Worm (Caenorhabditis elegans) whole organism, L4/young adult: ENCODE measurements around the gene F33E11.2.

Experiments used
- W03F9.2 ChIP-seq: fragments of 150-350 bp; optimal IDR thresholded peaks from 2 replicates; lab custom pipeline; 2014; ENCODE audit warnings: missing biosample characterization, missing genetic modification characterization
- dao-5 ChIP-seq: sonication (generic microtip); optimal IDR thresholded peaks from 2 replicates; lab custom pipeline; 2016; ENCODE audit warnings: missing genotype, missing genetic modification characterization, moderate library complexity, missing compliant biosample characterization
- him-1 ChIP-seq: sonication (generic microtip); optimal IDR thresholded peaks from 2 replicates; lab custom pipeline; 2016; ENCODE audit warnings: missing genotype, missing genetic modification reagents, missing genetic modification characterization, missing compliant biosample characterization

F33E11.2 gene

ce11 chrV:295802-296201 lies 1.9 kb upstream of the F33E11.2 start:
- TF ChIP-seq dao-5 (tag; lab: Kevin White, UChicago): no peak
- TF ChIP-seq him-1 (tag; lab: Kevin White, UChicago): no peak
- no peak for TF ChIP-seq W03F9.2 (tag; lab: Kevin White, UChicago)

ce11 chrV:298395-298794 lies 648 bp downstream of the F33E11.2 start:
- TF ChIP-seq W03F9.2 (tag; lab: Kevin White, UChicago): no peak
- no peak for TF ChIP-seq dao-5 (tag; lab: Kevin White, UChicago)
- TF ChIP-seq him-1 (tag; lab: Kevin White, UChicago): no peak

- TF ChIP-seq him-1 (tag; lab: Kevin White, UChicago): no peak
- no peak for TF ChIP-seq dao-5 (tag; lab: Kevin White, UChicago)
- no peak for TF ChIP-seq W03F9.2 (tag; lab: Kevin White, UChicago)
Measured at ce11 chrV:303271-303670, 5.5 kb downstream of the F33E11.2 start.

- TF ChIP-seq W03F9.2 (tag; lab: Kevin White, UChicago): no peak
- no peak for TF ChIP-seq him-1 (tag; lab: Kevin White, UChicago)
- no peak for TF ChIP-seq dao-5 (tag; lab: Kevin White, UChicago)
Measured at ce11 chrV:304613-305012, 6.9 kb downstream of the F33E11.2 start, which contains the start of gene F33E11.3. Gene F33E11.3, minus strand, starts transcription at chrV:304713.

- TF ChIP-seq him-1 (tag; lab: Kevin White, UChicago) (no peak), W03F9.2 (tag; lab: Kevin White, UChicago) (no peak), dao-5 (tag; lab: Kevin White, UChicago) (no peak)
Measured at ce11 chrV:311485-312090, 13.8 kb downstream of the F33E11.2 start, which contains the start of gene phf-10. Gene phf-10, minus strand, starts transcription at chrV:311565.

ce11 chrV:312421-312820 lies 14.7 kb downstream of the F33E11.2 start, which contains the start of gene nhr-15:
Gene nhr-15, plus strand, starts transcription at chrV:312721.
- TF ChIP-seq dao-5 (tag; lab: Kevin White, UChicago): no peak
- TF ChIP-seq him-1 (tag; lab: Kevin White, UChicago): no peak
- no peak for TF ChIP-seq W03F9.2 (tag; lab: Kevin White, UChicago)

ce11 chrV:320009-320408 lies 22.3 kb downstream of the F33E11.2 start:
- TF ChIP-seq him-1 (tag; lab: Kevin White, UChicago): no peak
- no peak for TF ChIP-seq dao-5 (tag; lab: Kevin White, UChicago)
- no peak for TF ChIP-seq W03F9.2 (tag; lab: Kevin White, UChicago)

ce11 chrV:330625-331024 lies 32.9 kb downstream of the F33E11.2 start, which contains the start of gene abt-4:
Gene abt-4, minus strand, starts transcription at chrV:330725.
- TF ChIP-seq W03F9.2 (tag; lab: Kevin White, UChicago) (no peak), him-1 (tag; lab: Kevin White, UChicago) (no peak), dao-5 (tag; lab: Kevin White, UChicago) (no peak)

- no peak for TF ChIP-seq W03F9.2 (tag; lab: Kevin White, UChicago)
- no peak for TF ChIP-seq dao-5 (tag; lab: Kevin White, UChicago)
- TF ChIP-seq him-1 (tag; lab: Kevin White, UChicago): no peak
Measured at ce11 chrV:331245-331644, 33.5 kb downstream of the F33E11.2 start.

- TF ChIP-seq dao-5 (tag; lab: Kevin White, UChicago) (no peak), W03F9.2 (tag; lab: Kevin White, UChicago) (no peak), him-1 (tag; lab: Kevin White, UChicago) (no peak)
Measured at ce11 chrV:332585-332984, 34.8 kb downstream of the F33E11.2 start.

ce11 chrV:333713-334112 lies 36.0 kb downstream of the F33E11.2 start:
- TF ChIP-seq him-1 (tag; lab: Kevin White, UChicago) (no peak), W03F9.2 (tag; lab: Kevin White, UChicago) (no peak), dao-5 (tag; lab: Kevin White, UChicago) (no peak)

ce11 chrV:336350-336749 lies 38.6 kb downstream of the F33E11.2 start, which contains the start of gene dmd-8:
Gene dmd-8, minus strand, starts transcription at chrV:336450.
- TF ChIP-seq dao-5 (tag; lab: Kevin White, UChicago) (no peak), him-1 (tag; lab: Kevin White, UChicago) (no peak), W03F9.2 (tag; lab: Kevin White, UChicago) (no peak)

- TF ChIP-seq dao-5 (tag; lab: Kevin White, UChicago) (no peak), W03F9.2 (tag; lab: Kevin White, UChicago) (no peak), him-1 (tag; lab: Kevin White, UChicago) (no peak)
Measured at ce11 chrV:342346-342745, 44.6 kb downstream of the F33E11.2 start.

- TF ChIP-seq him-1 (tag; lab: Kevin White, UChicago) (no peak), W03F9.2 (tag; lab: Kevin White, UChicago) (no peak), dao-5 (tag; lab: Kevin White, UChicago) (no peak)
Measured at ce11 chrV:343128-343527, 45.4 kb downstream of the F33E11.2 start, which contains the start of gene wago-10. Gene wago-10, plus strand, starts transcription at chrV:343428.
